Worm (Caenorhabditis elegans): ENCODE data around the gene fbxc-24.

ce11 chrII:900720-901332 lies 8.6 kb downstream of the fbxc-24 start, which contains the start of gene T07D3.9:
- TF ChIP-seq F10E7.11 (tag; optimal IDR thresholded peaks at IDR 0.05) (no peak), F22D6.2 (tag; optimal IDR thresholded peaks at IDR 0.05) (no peak)
